Fruit fly (Drosophila melanogaster): Measurements from ENCODE around the gene Mrp4.

Mrp4 gene

DNA sequence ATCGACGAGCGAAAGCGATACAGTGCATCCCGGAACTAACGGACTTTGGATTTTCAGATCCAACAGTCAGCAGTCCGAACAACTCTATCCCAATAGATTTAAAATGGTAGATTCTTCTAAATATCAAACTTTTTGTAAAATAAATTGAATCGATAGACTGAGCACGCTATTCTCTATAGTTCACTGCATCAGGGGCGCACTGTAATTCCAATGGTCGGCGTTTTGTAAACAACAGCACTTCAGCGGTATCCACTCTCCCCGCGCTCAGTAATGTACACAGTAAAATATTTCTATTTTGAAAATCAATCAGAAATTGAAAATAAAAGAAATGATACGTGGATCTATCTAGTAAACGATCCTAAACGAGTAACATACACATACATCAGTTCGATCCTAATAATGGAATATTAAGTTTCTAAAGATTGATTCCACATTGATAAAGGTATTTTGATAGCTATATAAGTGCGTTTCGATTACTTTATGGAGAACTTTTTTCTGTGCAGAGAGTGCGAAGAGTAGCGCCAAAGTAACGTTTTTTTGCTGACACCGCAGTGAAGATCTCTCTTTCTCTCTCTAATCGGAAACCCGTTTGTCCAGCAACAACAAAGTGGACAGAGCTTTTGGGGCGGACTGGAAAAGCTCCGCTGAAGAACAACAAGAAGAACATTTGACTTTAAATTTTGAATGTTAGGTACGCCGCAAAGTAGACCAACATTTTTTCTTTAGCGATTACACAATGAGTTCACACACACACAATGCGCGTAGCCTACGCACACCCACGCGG, 6.5 kb upstream of the Mrp4 start (continued):
- TF ChIP-seq NC2α (GFP tag; optimal IDR thresholded peaks at IDR 0.05) = peak; percentile 64
- peak; percentile 91 for TF ChIP-seq Hmr (GFP tag; optimal IDR thresholded peaks at IDR 0.05)
- peak; percentile 90 for TF ChIP-seq CG11695 (GFP tag; IDR thresholded peaks at IDR 0.05)
- no peak; the same call in 1 of the 2 replicates for TF ChIP-seq CG42726 (GFP tag; IDR thresholded peaks at IDR 0.05; ENCODE audit: partially characterized antibody)
- TF ChIP-seq grn (GFP tag; optimal IDR thresholded peaks at IDR 0.05) = peak; percentile 78
- peak; percentile 81 for TF ChIP-seq Vsx1 (GFP tag; optimal IDR thresholded peaks at IDR 0.05)
- TF ChIP-seq CG10274 (GFP tag; optimal IDR thresholded peaks at IDR 0.05) = peak; percentile 80
- TF ChIP-seq CG18764 (GFP tag; optimal IDR thresholded peaks at IDR 0.05) = peak; percentile 80
- TF ChIP-seq maf-S (GFP tag; optimal IDR thresholded peaks at IDR 0.05) = peak; percentile 83
- peak; percentile 80 for TF ChIP-seq Poxn (GFP tag; IDR thresholded peaks at IDR 0.05)
- peak; percentile 92 for TF ChIP-seq CG11696 (GFP tag; IDR thresholded peaks at IDR 0.05)
- TF ChIP-seq CG17568 (GFP tag; optimal IDR thresholded peaks at IDR 0.05) = peak; percentile 76
- TF ChIP-seq Fer2 (tag; optimal IDR thresholded peaks at IDR 0.05) = peak; percentile 87
- peak; percentile 86 for TF ChIP-seq CG4730 (GFP tag; IDR thresholded peaks at IDR 0.05)
- TF ChIP-seq schlank (tag; optimal IDR thresholded peaks at IDR 0.05) = peak; percentile 84
- TF ChIP-seq Bteb2 (GFP tag; optimal IDR thresholded peaks at IDR 0.05) = peak; percentile 83
- peak; percentile 91 for TF ChIP-seq CG13894 (tag; optimal IDR thresholded peaks at IDR 0.05)
- peak; percentile 88 for TF ChIP-seq slou (GFP tag; optimal IDR thresholded peaks at IDR 0.05)
- TF ChIP-seq CG4282 (GFP tag; optimal IDR thresholded peaks at IDR 0.05) = peak; percentile 58
- TF ChIP-seq CG6791 (GFP tag; IDR thresholded peaks at IDR 0.05; ENCODE audit: partially characterized antibody) = no peak
- peak; percentile 80 for TF ChIP-seq chn (GFP tag; optimal IDR thresholded peaks at IDR 0.05)
- peak; percentile 95 for TF ChIP-seq Aef1 (GFP tag; IDR thresholded peaks at IDR 0.05)
- TF ChIP-seq CG1792 (GFP tag; optimal IDR thresholded peaks at IDR 0.05) = peak; percentile 95
- no peak for TF ChIP-seq CG1832 (GFP tag; optimal IDR thresholded peaks at IDR 0.05)
- peak; percentile 87 for TF ChIP-seq CG31388 (GFP tag; optimal IDR thresholded peaks at IDR 0.05)
- peak; percentile 30 for TF ChIP-seq CG7271 (tag; optimal IDR thresholded peaks at IDR 0.05)
- TF ChIP-seq CG6765 (GFP tag; optimal IDR thresholded peaks at IDR 0.05) = peak; percentile 94
- TF ChIP-seq knrl (GFP tag; IDR thresholded peaks at IDR 0.05; ENCODE audit: partially characterized antibody) = no peak
- TF ChIP-seq vnd (GFP tag; IDR thresholded peaks at IDR 0.05; ENCODE audit: partially characterized antibody) = no peak
- no peak for TF ChIP-seq sna (GFP tag; IDR thresholded peaks at IDR 0.05; ENCODE audit: partially characterized antibody)
- peak; percentile 88 for TF ChIP-seq B-H1 (GFP tag; IDR thresholded peaks at IDR 0.05)
- TF ChIP-seq CG8924 (tag; optimal IDR thresholded peaks at IDR 0.05) = peak; percentile 89
- TF ChIP-seq CG4854 (GFP tag; optimal IDR thresholded peaks at IDR 0.05) = peak; percentile 89
- TF ChIP-seq inv (GFP tag; IDR thresholded peaks at IDR 0.05; ENCODE audit: partially characterized antibody) = no peak
- TF ChIP-seq CG12769 (tag; optimal IDR thresholded peaks at IDR 0.05) = peak; percentile 95
- peak; percentile 69 for TF ChIP-seq Mad (GFP tag; optimal IDR thresholded peaks at IDR 0.05)
- peak in 1 of 2 experiments; percentile 29 for TF ChIP-seq insv (GFP tag; optimal IDR thresholded peaks at IDR 0.05)
- TF ChIP-seq vvl (GFP tag; IDR thresholded peaks at IDR 0.05) = peak; percentile 98
- TF ChIP-seq CG13287 (GFP tag; IDR thresholded peaks at IDR 0.05; ENCODE audit: partially characterized antibody) = no peak; the same call in 1 of the 2 replicates
- TF ChIP-seq NfI (GFP tag; optimal IDR thresholded peaks at IDR 0.05) = peak; percentile 87
- peak; percentile 94 for TF ChIP-seq CG17359 (tag; optimal IDR thresholded peaks at IDR 0.05)
- peak; percentile 92 for TF ChIP-seq lbe (GFP tag; optimal IDR thresholded peaks at IDR 0.05)
- TF ChIP-seq grau (tag; optimal IDR thresholded peaks at IDR 0.05) = peak; percentile 99
- no peak for TF ChIP-seq CG14860 (GFP tag; IDR thresholded peaks at IDR 0.05; ENCODE audit: partially characterized antibody)
- peak; percentile 70 for TF ChIP-seq CG8089 (GFP tag; optimal IDR thresholded peaks at IDR 0.05)
- no peak for TF ChIP-seq amos (GFP tag; IDR thresholded peaks at IDR 0.05; ENCODE audit: partially characterized antibody)
- no peak for TF ChIP-seq CG15479 (GFP tag; optimal IDR thresholded peaks at IDR 0.05)
- peak; percentile 92 for TF ChIP-seq Ada2b (GFP tag; IDR thresholded peaks at IDR 0.05)
